Worm (Caenorhabditis elegans) whole organism, L3 larva: ENCODE results near the gene Y51H4A.6.

Experiments
- elt-2 ChIP-seq: sonication (generic microtip); optimal IDR thresholded peaks from 2 replicates; lab custom pipeline; 2016; ENCODE audit warnings: missing genetic modification reagents, mild to moderate bottlenecking, missing genetic modification characterization, missing compliant biosample characterization
- nfya-1 ChIP-seq: sonication (generic microtip); optimal IDR thresholded peaks from 2 replicates; lab custom pipeline; 2017; ENCODE audit warnings: missing genetic modification characterization, mild to moderate bottlenecking, missing compliant biosample characterization, antibody characterized with exemption, moderate library complexity; ENCODE audit not compliant: insufficient read depth
- unc-39 ChIP-seq: sonication (generic microtip); optimal IDR thresholded peaks from 4 replicates; lab custom pipeline; 2017; ENCODE audit warnings: missing biosample characterization, missing genetic modification characterization

ce11 chrIV:16492937-16493336 lies 40.5 kb upstream of the Y51H4A.6 start:
- TF ChIP-seq unc-39 (tag; lab: Kevin White, UChicago) (no peak), nfya-1 (tag; lab: Kevin White, UChicago) (no peak), elt-2 (no peak)
